Fruit fly (Drosophila melanogaster): Measurements from ENCODE around the gene CG7168.

- TF ChIP-seq Pif1B (GFP tag; optimal IDR thresholded peaks at IDR 0.05) (no peak), CG9948 (tag; optimal IDR thresholded peaks at IDR 0.05) (no peak), CG12605 (GFP tag; IDR thresholded peaks at IDR 0.05) (no peak), CG32121 (GFP tag; IDR thresholded peaks at IDR 0.05) (no peak), CG17806 (tag; optimal IDR thresholded peaks at IDR 0.05) (no peak), CG13204 (GFP tag; optimal IDR thresholded peaks at IDR 0.05) (no peak), fd96Ca (GFP tag; IDR thresholded peaks at IDR 0.05) (no peak), CG34367 (tag; optimal IDR thresholded peaks at IDR 0.05) (no peak), CG14655 (GFP tag; optimal IDR thresholded peaks at IDR 0.05) (no peak), CG8301 (tag; optimal IDR thresholded peaks at IDR 0.05) (no peak), D1 (tag; optimal IDR thresholded peaks at IDR 0.05) (no peak), Ets98B (GFP tag; IDR thresholded peaks at IDR 0.05) (no peak)
Observed at dm6 chr3R:18267489-18267888, 41.6 kb upstream of the CG7168 start, which contains the start of gene CG18599.
